Worm (Caenorhabditis elegans) whole organism, L1 larva: ENCODE data around the gene dyf-11.

Experiments
- F16B12.6 ChIP-seq: fragments of 150-350 bp; optimal IDR thresholded peaks from 2 replicates; lab custom pipeline; 2014; ENCODE audit warnings: missing biosample characterization, missing genetic modification characterization
- Y116A8C.19 ChIP-seq: sonication (generic microtip); optimal IDR thresholded peaks from 2 replicates; lab custom pipeline; 2016; ENCODE audit warnings: missing compliant biosample characterization, missing genetic modification characterization, borderline replicate concordance
- aly-2 ChIP-seq: fragments of 150-350 bp; optimal IDR thresholded peaks from 2 replicates; lab custom pipeline; 2014; ENCODE audit warnings: missing biosample characterization, missing genetic modification characterization
- ama-1 ChIP-seq: fragments of 150-350 bp; optimal IDR thresholded peaks from 2 replicates; lab custom pipeline; 2014
- ceh-63 ChIP-seq: fragments of 200-800 bp; sonication (Bioruptor generic); optimal IDR thresholded peaks from 2 replicates; lab custom pipeline; 2018; ENCODE audit warnings: mild to moderate bottlenecking, missing genetic modification characterization, missing compliant biosample characterization
- ceh-82 ChIP-seq, 3 experiments: fragments of 150-350 bp in 1 of 3; sonication (generic microtip) in 2 of 3; optimal IDR thresholded peaks; 2 replicates each; lab custom pipeline; 2014 to 2017; ENCODE audit warnings: missing biosample characterization in 3 of 3, missing genetic modification characterization in 3 of 3
- ceh-88 ChIP-seq: fragments of 200-800 bp; sonication (Bioruptor generic); IDR thresholded peaks from 2 replicates; pipeline ENCODE4 v1.3.6; 2022; ENCODE audit warnings: missing genetic modification characterization, missing compliant biosample characterization
- ceh-90 ChIP-seq: sonication (generic microtip); optimal IDR thresholded peaks from 2 replicates; lab custom pipeline; 2016; ENCODE audit warnings: missing genetic modification characterization, missing compliant biosample characterization
- egl-13 ChIP-seq: sonication (generic microtip); optimal IDR thresholded peaks from 2 replicates; lab custom pipeline; 2016; ENCODE audit warnings: missing genotype, missing genetic modification reagents, missing genetic modification characterization, missing compliant biosample characterization
- elt-2 ChIP-seq: sonication (generic microtip); optimal IDR thresholded peaks from 2 replicates; lab custom pipeline; 2016; ENCODE audit warnings: missing genetic modification characterization, mild to moderate bottlenecking, inconsistent platforms, missing compliant biosample characterization, missing genetic modification reagents
- elt-3 ChIP-seq, 6 experiments: fragments of 150-350 bp in 1 of 6; sonication (generic microtip); optimal IDR thresholded peaks; 2 replicates each; lab custom pipeline; 2017 to 2018; ENCODE audit warnings: missing biosample characterization in 6 of 6, missing genetic modification characterization in 6 of 6, inconsistent platforms in 1 of 6
- ets-5 ChIP-seq: fragments of 200-800 bp; sonication (Bioruptor generic); IDR thresholded peaks from 2 replicates; pipeline ENCODE4 v1.3.6; 2022; ENCODE audit warnings: missing genetic modification characterization, missing compliant biosample characterization
- fos-1 ChIP-seq: fragments of 150-350 bp; optimal IDR thresholded peaks from 2 replicates; lab custom pipeline; 2014; ENCODE audit warnings: missing biosample characterization, missing genetic modification characterization
- grh-1 ChIP-seq: fragments of 200-800 bp; sonication (Bioruptor generic); IDR thresholded peaks from 2 replicates; pipeline ENCODE4 v1.3.6; 2022; ENCODE audit warnings: missing genetic modification reagents, missing genetic modification characterization, missing compliant biosample characterization
- hlh-17 ChIP-seq: fragments of 200-800 bp; sonication (Bioruptor generic); optimal IDR thresholded peaks from 2 replicates; lab custom pipeline; 2018; ENCODE audit warnings: missing genetic modification characterization, mild to moderate bottlenecking, missing compliant biosample characterization, moderate library complexity, borderline replicate concordance
- hlh-4 ChIP-seq: sonication (generic microtip); optimal IDR thresholded peaks from 2 replicates; lab custom pipeline; 2016; ENCODE audit warnings: mild to moderate bottlenecking, missing genetic modification characterization, missing compliant biosample characterization
- irx-1 ChIP-seq: sonication (generic microtip); optimal IDR thresholded peaks from 2 replicates; lab custom pipeline; 2016; ENCODE audit warnings: missing genetic modification characterization, missing compliant biosample characterization
- jun-1 ChIP-seq: fragments of 150-350 bp; optimal IDR thresholded peaks from 2 replicates; lab custom pipeline; 2014; ENCODE audit warnings: missing biosample characterization, missing genetic modification reagents, missing genetic modification characterization
- lin-14 ChIP-seq: fragments of 200-800 bp; sonication (Bioruptor generic); optimal IDR thresholded peaks from 2 replicates; lab custom pipeline; 2018; ENCODE audit warnings: mild to moderate bottlenecking, missing genetic modification characterization, moderate library complexity, missing compliant biosample characterization
- lin-39 ChIP-seq: fragments of 150-350 bp; optimal IDR thresholded peaks from 2 replicates; lab custom pipeline; 2014; ENCODE audit warnings: missing biosample characterization, missing genetic modification reagents, missing genetic modification characterization
- lir-3 ChIP-seq: sonication (generic microtip); optimal IDR thresholded peaks from 2 replicates; lab custom pipeline; 2016; ENCODE audit warnings: mild to moderate bottlenecking, missing genetic modification characterization, moderate library complexity, missing compliant biosample characterization; ENCODE audit not compliant: poor library complexity
- mef-2 ChIP-seq: fragments of 150-350 bp; optimal IDR thresholded peaks from 2 replicates; lab custom pipeline; 2014; ENCODE audit warnings: missing biosample characterization, missing genetic modification characterization
- mep-1 ChIP-seq: fragments of 150-350 bp; optimal IDR thresholded peaks from 2 replicates; lab custom pipeline; 2014; ENCODE audit warnings: missing biosample characterization, missing genetic modification characterization
- nhr-11 ChIP-seq: fragments of 150-350 bp; optimal IDR thresholded peaks from 2 replicates; lab custom pipeline; 2014; ENCODE audit warnings: missing biosample characterization, missing genetic modification characterization
- nhr-71 ChIP-seq: sonication (generic microtip); optimal IDR thresholded peaks from 2 replicates; lab custom pipeline; 2016; ENCODE audit warnings: mild to moderate bottlenecking, missing genetic modification characterization, moderate library complexity, missing compliant biosample characterization
- nhr-76 ChIP-seq: sonication (generic microtip); optimal IDR thresholded peaks from 2 replicates; lab custom pipeline; 2017; ENCODE audit warnings: missing biosample characterization, missing genetic modification characterization
- nhr-84 ChIP-seq: sonication (generic microtip); optimal IDR thresholded peaks from 2 replicates; lab custom pipeline; 2017; ENCODE audit warnings: missing biosample characterization, missing genetic modification characterization
- nhr-85 ChIP-seq: sonication (generic microtip); peaks from one replicate; lab custom pipeline; 2016; ENCODE audit warnings: missing genetic modification characterization, inconsistent platforms, missing compliant biosample characterization
- pag-3 ChIP-seq: sonication (generic microtip); optimal IDR thresholded peaks from 2 replicates; lab custom pipeline; 2017; ENCODE audit warnings: missing genetic modification characterization, mild to moderate bottlenecking, missing compliant biosample characterization, antibody characterized with exemption, borderline replicate concordance; ENCODE audit not compliant: insufficient read depth
- pax-3 ChIP-seq: fragments of 200-800 bp; sonication (Bioruptor generic); optimal IDR thresholded peaks from 2 replicates; lab custom pipeline; 2018; ENCODE audit warnings: mild to moderate bottlenecking, missing genetic modification characterization, moderate library complexity, missing compliant biosample characterization
- pqm-1 ChIP-seq: sonication (generic microtip); optimal IDR thresholded peaks from 3 replicates; lab custom pipeline; 2017; ENCODE audit warnings: missing biosample characterization, missing genetic modification characterization
- snpc-4 ChIP-seq: fragments of 150-350 bp; optimal IDR thresholded peaks from 2 replicates; lab custom pipeline; 2014; ENCODE audit warnings: missing biosample characterization, missing genetic modification characterization
- sox-4 ChIP-seq: sonication (generic microtip); optimal IDR thresholded peaks from 2 replicates; lab custom pipeline; 2016; ENCODE audit warnings: missing genetic modification characterization, missing compliant biosample characterization
- sup-37 ChIP-seq: fragments of 200-800 bp; sonication (Bioruptor generic); optimal IDR thresholded peaks from 2 replicates; lab custom pipeline; 2018; ENCODE audit warnings: mild to moderate bottlenecking, missing genetic modification characterization, missing compliant biosample characterization
- swsn-7 ChIP-seq: sonication (generic microtip); optimal IDR thresholded peaks from 2 replicates; lab custom pipeline; 2016; ENCODE audit warnings: missing genetic modification characterization, missing compliant biosample characterization
- tbx-2 ChIP-seq: sonication (generic microtip); optimal IDR thresholded peaks from 2 replicates; lab custom pipeline; 2016; ENCODE audit warnings: missing genetic modification characterization, missing compliant biosample characterization
- tlp-1 ChIP-seq: fragments of 150-350 bp; optimal IDR thresholded peaks from 2 replicates; lab custom pipeline; 2014; ENCODE audit warnings: missing biosample characterization, missing genetic modification characterization
- unc-130 ChIP-seq: fragments of 150-350 bp; optimal IDR thresholded peaks from 2 replicates; lab custom pipeline; 2017; ENCODE audit warnings: missing biosample characterization, missing genetic modification characterization, inconsistent platforms
- unc-30 ChIP-seq: sonication (generic microtip); optimal IDR thresholded peaks from 2 replicates; lab custom pipeline; 2017; ENCODE audit warnings: missing biosample characterization, missing genetic modification characterization
- unc-62 ChIP-seq: fragments of 150-350 bp; optimal IDR thresholded peaks from 2 replicates; lab custom pipeline; 2014; ENCODE audit warnings: missing biosample characterization, missing genetic modification reagents, missing genetic modification characterization
- unc-86 ChIP-seq: sonication (generic microtip); optimal IDR thresholded peaks from 2 replicates; lab custom pipeline; 2016; ENCODE audit warnings: missing genetic modification characterization, missing compliant biosample characterization
- unc-98 ChIP-seq: fragments of 200-800 bp; sonication (Bioruptor generic); IDR thresholded peaks from 2 replicates; pipeline ENCODE4 v1.3.6; 2022; ENCODE audit warnings: missing genetic modification characterization, missing compliant biosample characterization
- xbp-1 ChIP-seq: sonication (generic microtip); optimal IDR thresholded peaks from 2 replicates; lab custom pipeline; 2016; ENCODE audit warnings: missing genetic modification characterization, missing compliant biosample characterization
- ztf-11 ChIP-seq, 2 experiments: sonication (generic microtip); optimal IDR thresholded peaks; 2 replicates each; lab custom pipeline; 2016 to 2017; ENCODE audit warnings: missing genetic modification characterization in 2 of 2, missing biosample characterization in 1 of 2, missing compliant biosample characterization in 1 of 2

dyf-11 gene

ce11 chrX:787992-788391 lies 24.4 kb downstream of the dyf-11 start, which contains the start of gene attf-5 (continued):
- TF ChIP-seq ceh-63 (no peak), nhr-84 (tag; lab: Kevin White, UChicago) (no peak), grh-1 (GFP tag; lab: Robert Waterston, UW) (no peak)

- TF ChIP-seq ceh-82 (tag; optimal IDR thresholded peaks at IDR 0.05; lab: Kevin White, UChicago) (no peak), tlp-1 (tag; lab: Kevin White, UChicago) (no peak), snpc-4 (tag; lab: Kevin White, UChicago) (no peak), unc-62 (no peak), irx-1 (tag; lab: Kevin White, UChicago) (no peak), elt-3 (tag; optimal IDR thresholded peaks at IDR 0.05; lab: Kevin White, UChicago) (no peak), sup-37 (no peak), nhr-84 (tag; lab: Kevin White, UChicago) (no peak), unc-130 (tag; lab: Kevin White, UChicago) (no peak), ztf-11 (tag; optimal IDR thresholded peaks at IDR 0.05; lab: Kevin White, UChicago) (no peak), ets-5 (GFP tag; lab: Robert Waterston, UW) (no peak), hlh-17 (GFP tag; lab: Kevin White, UChicago) (no peak), sox-4 (tag; lab: Kevin White, UChicago) (no peak), tbx-2 (tag; lab: Kevin White, UChicago) (no peak), swsn-7 (tag; lab: Kevin White, UChicago) (no peak), lin-39 (tag; lab: Kevin White, UChicago) (no peak), mef-2 (tag; lab: Kevin White, UChicago) (no peak)
- TF ChIP-seq, all 84 proteins: peak for 0
These were observed 26.3 kb downstream of the dyf-11 start for ce11 chrX:789848-790247.

- TF ChIP-seq ama-1 (lab: Kevin White, UChicago) (no peak), tlp-1 (tag; lab: Kevin White, UChicago) (no peak), hlh-17 (GFP tag; lab: Kevin White, UChicago) (no peak)
These were observed 27.0 kb downstream of the dyf-11 start for ce11 chrX:790593-790992.

ce11 chrX:802478-802877 lies 38.9 kb downstream of the dyf-11 start, which contains the start of gene gtr-1:
Gene gtr-1 (plus strand): TSS chrX:802778.
- TF ChIP-seq nhr-85 (tag; lab: Kevin White, UChicago) (peak; percentile 12), nhr-71 (tag; lab: Kevin White, UChicago) (no peak)

- peak; percentile 88 for TF ChIP-seq sup-37
- no peak for TF ChIP-seq ceh-90 (tag; lab: Kevin White, UChicago)
- peak; percentile 66 for TF ChIP-seq nhr-76
- peak; percentile 61 for TF ChIP-seq F16B12.6 (tag; lab: Kevin White, UChicago)
- TF ChIP-seq unc-86 (tag; lab: Kevin White, UChicago) = peak; percentile 96
- peak; percentile 92 for TF ChIP-seq unc-98
- TF ChIP-seq pag-3 (tag; lab: Kevin White, UChicago) = peak; percentile 55
- peak; percentile 99 for TF ChIP-seq jun-1 (tag; lab: Kevin White, UChicago)
- TF ChIP-seq nhr-84 (tag; lab: Kevin White, UChicago) = peak; percentile 94
- TF ChIP-seq elt-2 (tag; lab: Kevin White, UChicago) = peak; percentile 93
- no peak for TF ChIP-seq unc-30
- TF ChIP-seq lir-3 = peak; percentile 88
- TF ChIP-seq ceh-88 (GFP tag; lab: Robert Waterston, UW) = peak; percentile 96
- TF ChIP-seq nhr-85 (tag; lab: Kevin White, UChicago) = peak; percentile 97
- peak; percentile 90 for TF ChIP-seq pax-3
- no peak for TF ChIP-seq hlh-4 (tag; lab: Kevin White, UChicago)
- peak; percentile 100 for TF ChIP-seq mep-1 (tag; lab: Kevin White, UChicago)
- TF ChIP-seq snpc-4 (tag; lab: Kevin White, UChicago) = peak; percentile 94
- TF ChIP-seq aly-2 (tag; lab: Kevin White, UChicago) = peak; percentile 93
- TF ChIP-seq xbp-1 = peak; percentile 95
- peak; percentile 95 for TF ChIP-seq egl-13 (tag; lab: Kevin White, UChicago)
- peak; percentile 98 for TF ChIP-seq lin-14 (GFP tag; lab: Kevin White, UChicago)
- peak; percentile 19 for TF ChIP-seq Y116A8C.19
- TF ChIP-seq fos-1 (tag; lab: Kevin White, UChicago) = peak; percentile 97
- TF ChIP-seq pqm-1 (tag; lab: Kevin White, UChicago) = peak; percentile 63
- peak; percentile 98 for TF ChIP-seq nhr-11 (tag; lab: Kevin White, UChicago)
- peak; percentile 85 to 96 for TF ChIP-seq ztf-11 (tag; optimal IDR thresholded peaks at IDR 0.05; lab: Kevin White, UChicago)
- no peak for TF ChIP-seq ama-1 (lab: Kevin White, UChicago)
These were observed 43.0 kb downstream of the dyf-11 start for ce11 chrX:806515-806914.
